Worm (Caenorhabditis elegans) whole organism, L1 larva: ENCODE data around the gene F20D6.12.

Experiments used
- C04F5.9 ChIP-seq: sonication (generic microtip); optimal IDR thresholded peaks from 2 replicates; lab custom pipeline; 2016; ENCODE audit warnings: missing genetic modification characterization, missing compliant biosample characterization
- blmp-1 ChIP-seq: fragments of 150-350 bp; optimal IDR thresholded peaks from 2 replicates; lab custom pipeline; 2014; ENCODE audit warnings: missing biosample characterization, missing genetic modification characterization
- ceh-82 ChIP-seq, 3 experiments: fragments of 150-350 bp in 1 of 3; sonication (generic microtip) in 2 of 3; optimal IDR thresholded peaks; 2 replicates each; lab custom pipeline; 2014 to 2017; ENCODE audit warnings: missing biosample characterization in 3 of 3, missing genetic modification characterization in 3 of 3
- ceh-88 ChIP-seq: fragments of 200-800 bp; sonication (Bioruptor generic); IDR thresholded peaks from 2 replicates; pipeline ENCODE4 v1.3.6; 2022; ENCODE audit warnings: missing genetic modification characterization, missing compliant biosample characterization
- dpl-1 ChIP-seq, 3 experiments: fragments of 150-350 bp in 2 of 3; sonication (generic microtip) in 1 of 3; optimal IDR thresholded peaks; 2 replicates each; lab custom pipeline; 2014 to 2017; ENCODE audit warnings: missing biosample characterization in 3 of 3, missing genetic modification characterization in 3 of 3, missing genetic modification reagents in 3 of 3
- dsc-1 ChIP-seq: sonication (generic microtip); optimal IDR thresholded peaks from 2 replicates; lab custom pipeline; 2016; ENCODE audit warnings: mild to moderate bottlenecking, missing genetic modification characterization, missing compliant biosample characterization
- efl-1 ChIP-seq, 4 experiments: fragments of 150-350 bp; optimal IDR thresholded peaks in 3 of 4; peaks in 1 of 4; 1 replicate in 1 of 4; 2 replicates in 3 of 4; lab custom pipeline; 2014; ENCODE audit warnings: missing biosample characterization in 2 of 4, missing genetic modification characterization in 2 of 4, missing genetic modification reagents in 2 of 4
- efl-3 ChIP-seq: fragments of 200-800 bp; sonication (Bioruptor generic); optimal IDR thresholded peaks from 2 replicates; lab custom pipeline; 2018; ENCODE audit warnings: mild to moderate bottlenecking, missing genetic modification characterization, missing compliant biosample characterization
- elt-2 ChIP-seq: sonication (generic microtip); optimal IDR thresholded peaks from 2 replicates; lab custom pipeline; 2016; ENCODE audit warnings: missing genetic modification characterization, mild to moderate bottlenecking, inconsistent platforms, missing compliant biosample characterization, missing genetic modification reagents
- elt-3 ChIP-seq, 6 experiments: fragments of 150-350 bp in 1 of 6; sonication (generic microtip); optimal IDR thresholded peaks; 2 replicates each; lab custom pipeline; 2017 to 2018; ENCODE audit warnings: missing biosample characterization in 6 of 6, missing genetic modification characterization in 6 of 6, inconsistent platforms in 1 of 6
- fos-1 ChIP-seq: fragments of 150-350 bp; optimal IDR thresholded peaks from 2 replicates; lab custom pipeline; 2014; ENCODE audit warnings: missing biosample characterization, missing genetic modification characterization
- grh-1 ChIP-seq: fragments of 200-800 bp; sonication (Bioruptor generic); IDR thresholded peaks from 2 replicates; pipeline ENCODE4 v1.3.6; 2022; ENCODE audit warnings: missing genetic modification reagents, missing genetic modification characterization, missing compliant biosample characterization
- isw-1 ChIP-seq: fragments of 200-800 bp; sonication (Bioruptor generic); IDR thresholded peaks from 2 replicates; pipeline ENCODE4 v1.3.6; 2022; ENCODE audit warnings: missing genetic modification characterization, missing compliant biosample characterization
- jun-1 ChIP-seq: fragments of 150-350 bp; optimal IDR thresholded peaks from 2 replicates; lab custom pipeline; 2014; ENCODE audit warnings: missing biosample characterization, missing genetic modification reagents, missing genetic modification characterization
- lin-13 ChIP-seq: fragments of 150-350 bp; optimal IDR thresholded peaks from 2 replicates; lab custom pipeline; 2014; ENCODE audit warnings: missing biosample characterization, missing genetic modification reagents, missing genetic modification characterization
- lin-14 ChIP-seq: fragments of 200-800 bp; sonication (Bioruptor generic); optimal IDR thresholded peaks from 2 replicates; lab custom pipeline; 2018; ENCODE audit warnings: mild to moderate bottlenecking, missing genetic modification characterization, moderate library complexity, missing compliant biosample characterization
- lin-39 ChIP-seq: fragments of 150-350 bp; optimal IDR thresholded peaks from 2 replicates; lab custom pipeline; 2014; ENCODE audit warnings: missing biosample characterization, missing genetic modification reagents, missing genetic modification characterization
- lir-3 ChIP-seq: sonication (generic microtip); optimal IDR thresholded peaks from 2 replicates; lab custom pipeline; 2016; ENCODE audit warnings: mild to moderate bottlenecking, missing genetic modification characterization, moderate library complexity, missing compliant biosample characterization; ENCODE audit not compliant: poor library complexity
- lsy-2 ChIP-seq, 2 experiments: fragments of 150-350 bp; optimal IDR thresholded peaks; 2 replicates each; lab custom pipeline; 2014; ENCODE audit warnings: missing biosample characterization in 2 of 2, missing genetic modification characterization in 2 of 2
- mab-9 ChIP-seq: fragments of 200-800 bp; sonication (Bioruptor generic); IDR thresholded peaks from 2 replicates; pipeline ENCODE4 v1.3.6; 2022; ENCODE audit warnings: missing genetic modification reagents, missing genetic modification characterization, missing compliant biosample characterization
- mdl-1 ChIP-seq, 2 experiments: fragments of 150-350 bp; optimal IDR thresholded peaks; 2 replicates each; lab custom pipeline; 2014 to 2017; ENCODE audit warnings: missing biosample characterization in 2 of 2, missing genetic modification characterization in 2 of 2, inconsistent platforms in 1 of 2
- nhr-11 ChIP-seq: fragments of 150-350 bp; optimal IDR thresholded peaks from 2 replicates; lab custom pipeline; 2014; ENCODE audit warnings: missing biosample characterization, missing genetic modification characterization
- nhr-12 ChIP-seq: sonication (generic microtip); optimal IDR thresholded peaks from 2 replicates; lab custom pipeline; 2017; ENCODE audit warnings: missing biosample characterization, missing genetic modification characterization
- nhr-19 ChIP-seq: fragments of 200-800 bp; sonication (Bioruptor generic); conservative IDR thresholded peaks from 2 replicates; pipeline ENCODE4 v1.3.6; 2022; ENCODE audit warnings: missing genetic modification characterization, missing compliant biosample characterization
- nhr-28 ChIP-seq: fragments of 150-350 bp; optimal IDR thresholded peaks from 2 replicates; lab custom pipeline; 2014; ENCODE audit warnings: missing biosample characterization, missing genetic modification characterization
- nhr-47 ChIP-seq: sonication (generic microtip); optimal IDR thresholded peaks from 2 replicates; lab custom pipeline; 2016; ENCODE audit warnings: mild to moderate bottlenecking, missing genetic modification characterization, moderate library complexity, missing compliant biosample characterization
- nhr-71 ChIP-seq: sonication (generic microtip); optimal IDR thresholded peaks from 2 replicates; lab custom pipeline; 2016; ENCODE audit warnings: mild to moderate bottlenecking, missing genetic modification characterization, moderate library complexity, missing compliant biosample characterization
- nhr-76 ChIP-seq: sonication (generic microtip); optimal IDR thresholded peaks from 2 replicates; lab custom pipeline; 2017; ENCODE audit warnings: missing biosample characterization, missing genetic modification characterization
- nhr-84 ChIP-seq: sonication (generic microtip); optimal IDR thresholded peaks from 2 replicates; lab custom pipeline; 2017; ENCODE audit warnings: missing biosample characterization, missing genetic modification characterization
- nhr-90 ChIP-seq: sonication (generic microtip); optimal IDR thresholded peaks from 2 replicates; lab custom pipeline; 2016; ENCODE audit warnings: mild to moderate bottlenecking, missing genetic modification characterization, missing compliant biosample characterization; ENCODE audit not compliant: poor library complexity
- pag-3 ChIP-seq: sonication (generic microtip); optimal IDR thresholded peaks from 2 replicates; lab custom pipeline; 2017; ENCODE audit warnings: missing genetic modification characterization, mild to moderate bottlenecking, missing compliant biosample characterization, antibody characterized with exemption, borderline replicate concordance; ENCODE audit not compliant: insufficient read depth
- pax-3 ChIP-seq: fragments of 200-800 bp; sonication (Bioruptor generic); optimal IDR thresholded peaks from 2 replicates; lab custom pipeline; 2018; ENCODE audit warnings: mild to moderate bottlenecking, missing genetic modification characterization, moderate library complexity, missing compliant biosample characterization
- rnt-1 ChIP-seq: sonication (generic microtip); optimal IDR thresholded peaks from 2 replicates; lab custom pipeline; 2016; ENCODE audit warnings: mild to moderate bottlenecking, missing genetic modification characterization, moderate library complexity, missing compliant biosample characterization
- snu-23 ChIP-seq: sonication (generic microtip); optimal IDR thresholded peaks from 2 replicates; lab custom pipeline; 2016; ENCODE audit warnings: missing genetic modification characterization, missing compliant biosample characterization
- sox-4 ChIP-seq: sonication (generic microtip); optimal IDR thresholded peaks from 2 replicates; lab custom pipeline; 2016; ENCODE audit warnings: missing genetic modification characterization, missing compliant biosample characterization
- sptf-1 ChIP-seq: fragments of 150-350 bp; optimal IDR thresholded peaks from 2 replicates; lab custom pipeline; 2014; ENCODE audit warnings: missing biosample characterization, missing genetic modification characterization
- tbx-2 ChIP-seq: sonication (generic microtip); optimal IDR thresholded peaks from 2 replicates; lab custom pipeline; 2016; ENCODE audit warnings: missing genetic modification characterization, missing compliant biosample characterization
- unc-30 ChIP-seq: sonication (generic microtip); optimal IDR thresholded peaks from 2 replicates; lab custom pipeline; 2017; ENCODE audit warnings: missing biosample characterization, missing genetic modification characterization
- unc-98 ChIP-seq: fragments of 200-800 bp; sonication (Bioruptor generic); IDR thresholded peaks from 2 replicates; pipeline ENCODE4 v1.3.6; 2022; ENCODE audit warnings: missing genetic modification characterization, missing compliant biosample characterization
- zag-1 ChIP-seq: fragments of 150-350 bp; optimal IDR thresholded peaks from 2 replicates; lab custom pipeline; 2014; ENCODE audit warnings: missing biosample characterization, missing genetic modification characterization
- ztf-11 ChIP-seq, 2 experiments: sonication (generic microtip); optimal IDR thresholded peaks; 2 replicates each; lab custom pipeline; 2016 to 2017; ENCODE audit warnings: missing genetic modification characterization in 2 of 2, missing biosample characterization in 1 of 2, missing compliant biosample characterization in 1 of 2
- ztf-4 ChIP-seq: fragments of 150-350 bp; optimal IDR thresholded peaks from 2 replicates; lab custom pipeline; 2014; ENCODE audit warnings: missing biosample characterization, missing genetic modification characterization

Gene F20D6.12

DNA sequence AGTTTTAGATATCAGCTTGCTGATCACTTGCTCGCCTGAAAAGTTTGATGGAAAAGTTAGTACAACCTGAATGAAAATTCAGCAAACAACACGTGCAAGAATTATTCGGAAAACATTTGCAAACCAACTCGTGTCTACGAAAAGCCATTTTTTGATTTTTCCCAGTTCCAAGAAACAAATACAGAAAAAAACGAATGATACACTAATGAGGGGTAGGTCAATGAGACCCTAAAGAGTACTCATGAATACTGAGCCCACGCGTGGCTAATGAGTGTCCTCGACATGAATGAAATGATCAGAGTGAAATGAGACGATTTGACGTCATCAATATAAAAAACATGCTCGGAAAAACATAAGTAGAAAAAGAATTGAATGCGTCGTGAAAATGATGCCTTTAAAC lies 22.1 kb upstream of the F20D6.12 start (continued):
- TF ChIP-seq nhr-71, result peak; percentile 82
- no peak for TF ChIP-seq grh-1 (GFP tag; lab: Robert Waterston, UW)
- TF ChIP-seq nhr-11 (tag; lab: Kevin White, UChicago), result peak; percentile 17
- no peak for TF ChIP-seq ceh-82 (tag; optimal IDR thresholded peaks at IDR 0.05; lab: Kevin White, UChicago)
- TF ChIP-seq sox-4, result peak; percentile 90
- peak; percentile 92 for TF ChIP-seq dsc-1 (tag; lab: Kevin White, UChicago)
- TF ChIP-seq lsy-2 (tag; optimal IDR thresholded peaks at IDR 0.05; lab: Kevin White, UChicago), result peak; percentile 11 to 32
- TF ChIP-seq snu-23 (GFP tag; lab: Kevin White, UChicago), result no peak
- no peak for TF ChIP-seq nhr-12 (tag; lab: Kevin White, UChicago)
- TF ChIP-seq pax-3, result peak; percentile 31
- TF ChIP-seq nhr-47, result peak; percentile 78
- peak; percentile 78 for TF ChIP-seq lin-14 (GFP tag; lab: Kevin White, UChicago)

DNA sequence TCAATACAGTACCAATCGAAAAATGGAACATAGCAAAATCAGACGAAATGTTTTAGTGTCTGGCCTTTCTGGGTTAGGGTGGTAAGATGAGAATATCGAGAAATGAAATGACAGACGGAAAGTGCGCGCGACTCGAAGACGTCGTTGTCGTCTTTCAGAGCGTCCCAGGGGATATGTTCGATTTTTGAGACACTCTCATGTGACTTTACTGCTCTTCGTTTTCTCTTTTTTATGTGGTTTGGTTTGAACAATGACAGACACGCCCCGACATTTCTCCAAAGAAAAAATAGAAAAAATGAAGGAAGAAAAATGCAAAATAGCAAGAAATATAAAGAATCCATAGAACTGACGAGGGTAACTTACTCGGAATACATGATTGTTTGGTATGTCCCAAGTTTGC lies 20.6 kb upstream of the F20D6.12 start:
- TF ChIP-seq efl-3 (GFP tag; lab: Kevin White, UChicago) (no peak), lin-14 (GFP tag; lab: Kevin White, UChicago) (peak; percentile 42)

DNA sequence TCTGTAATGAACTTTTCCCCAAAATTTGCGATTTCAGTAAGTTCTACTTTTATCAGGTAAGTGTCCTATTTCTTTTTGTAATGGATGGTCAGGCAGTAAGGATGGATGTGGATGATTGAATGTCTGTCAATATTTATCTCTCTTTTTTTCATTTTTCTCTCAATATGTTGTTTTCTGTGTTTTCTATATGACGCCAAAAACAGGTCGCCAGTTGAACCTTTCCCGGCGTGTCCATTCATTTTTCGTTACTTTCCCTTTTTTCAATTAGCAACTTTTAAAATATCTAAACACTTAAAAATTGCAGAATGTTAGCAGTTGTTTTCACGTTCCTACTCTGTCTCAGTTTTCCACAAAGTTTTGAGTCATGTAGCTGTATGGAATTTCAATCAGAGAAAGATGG lies 17.0 kb upstream of the F20D6.12 start, which contains the start of gene timp-1:
TSS of gene timp-1 (plus strand) at position 305 of the 400 bp plus-strand sequence.
- peak in 1 of 6 experiments; percentile 47 for TF ChIP-seq elt-3 (tag; optimal IDR thresholded peaks at IDR 0.05; lab: Kevin White, UChicago)
- no peak for TF ChIP-seq unc-98 (GFP tag; lab: Robert Waterston, UW)
- peak; percentile 93 for TF ChIP-seq blmp-1 (tag; lab: Kevin White, UChicago)

DNA sequence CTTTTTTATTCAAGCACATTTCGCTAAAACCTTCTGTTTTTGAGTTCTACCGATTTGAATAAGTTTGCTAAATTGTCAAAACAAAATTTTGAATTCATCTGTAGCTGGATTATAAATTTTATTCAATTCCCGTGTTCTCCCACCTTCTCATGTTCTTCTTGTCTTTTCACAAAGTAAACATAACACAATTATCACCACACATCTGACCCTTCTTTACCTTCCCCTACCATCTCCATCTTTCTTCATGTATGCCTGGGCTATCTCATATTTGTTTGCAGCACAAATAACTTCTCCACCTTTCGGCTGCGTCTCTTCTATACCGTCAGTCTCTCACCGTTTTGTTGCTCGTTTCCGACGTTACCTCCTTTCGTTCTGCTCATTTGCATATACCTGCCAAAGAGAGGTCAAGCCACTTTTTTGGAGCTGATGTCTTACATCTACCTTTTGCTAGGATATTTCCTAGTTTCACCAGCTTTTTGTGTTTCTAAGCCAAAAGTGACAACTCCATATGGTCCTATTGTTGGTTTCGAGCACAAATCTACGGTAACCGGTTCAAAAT lies 13.2 kb upstream of the F20D6.12 start, which contains the start of gene cest-17:
TSS of gene cest-17 (plus strand) at position 248 of the 559 bp plus-strand sequence.
- TF ChIP-seq efl-1 (optimal IDR thresholded peaks at IDR 0.05; lab: Kevin White, UChicago) (no peak), efl-1 (GFP tag; optimal IDR thresholded peaks at IDR 0.05 in 1 of 2; lab: Kevin White, UChicago) (peak in 1 of 2 experiments; percentile 53), unc-30 (tag; lab: Kevin White, UChicago) (no peak)

DNA sequence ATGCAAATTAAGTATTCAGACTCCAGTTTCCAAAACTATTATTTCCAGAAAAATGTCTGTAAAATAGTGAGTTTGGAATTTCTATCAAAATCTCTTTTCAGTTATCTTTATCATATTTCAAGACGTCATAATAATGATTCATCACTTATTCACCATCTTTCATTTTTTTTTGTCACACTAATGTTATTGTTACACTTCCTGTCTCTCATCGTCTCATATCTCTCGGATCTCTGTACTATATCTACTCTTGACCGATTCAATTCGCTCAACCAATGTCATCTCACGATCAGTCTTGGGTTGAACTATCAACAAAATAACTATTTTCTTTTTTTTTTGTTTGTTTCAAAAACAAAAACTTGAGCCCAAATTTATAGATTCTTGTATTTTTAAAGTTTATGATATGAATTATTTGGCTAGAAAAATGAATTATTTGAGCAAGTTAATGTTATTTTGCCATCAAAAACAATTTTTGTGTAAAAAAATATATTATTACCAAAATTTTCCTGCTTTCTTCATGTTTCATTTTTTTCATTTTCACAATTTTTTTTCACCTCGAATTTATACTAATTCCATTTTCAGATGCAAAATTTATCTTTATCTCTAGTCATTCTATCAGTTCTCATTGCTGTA lies 11.4 kb upstream of the F20D6.12 start, which contains the start of gene cri-2:
TSS of gene cri-2 (plus strand) at position 580 of the 630 bp plus-strand sequence.
- no peak for TF ChIP-seq tbx-2 (tag; lab: Kevin White, UChicago)
- TF ChIP-seq mab-9 (GFP tag; lab: Robert Waterston, UW), result no peak
- peak; percentile 6 for TF ChIP-seq lir-3 (tag; lab: Kevin White, UChicago)
- no peak for TF ChIP-seq ztf-11 (tag; optimal IDR thresholded peaks at IDR 0.05; lab: Kevin White, UChicago)
- no peak for TF ChIP-seq dpl-1 (GFP tag; optimal IDR thresholded peaks at IDR 0.05; lab: Kevin White, UChicago)
- no peak for TF ChIP-seq sptf-1 (tag; lab: Kevin White, UChicago)
- TF ChIP-seq rnt-1 (tag; lab: Kevin White, UChicago), result peak; percentile 33
- TF ChIP-seq nhr-19 (GFP tag; lab: Robert Waterston, UW), result no peak
- peak; percentile 26 for TF ChIP-seq blmp-1 (tag; lab: Kevin White, UChicago)
- no peak for TF ChIP-seq mdl-1 (tag; optimal IDR thresholded peaks at IDR 0.05; lab: Kevin White, UChicago)
- TF ChIP-seq nhr-84, result no peak
- peak; percentile 68 for TF ChIP-seq lin-14 (GFP tag; lab: Kevin White, UChicago)
- TF ChIP-seq ceh-88 (GFP tag; lab: Robert Waterston, UW), result no peak
- no peak for TF ChIP-seq nhr-76
- peak; percentile 36 for TF ChIP-seq nhr-71
- no peak for TF ChIP-seq zag-1 (tag; lab: Kevin White, UChicago)
- no peak for TF ChIP-seq fos-1 (tag; lab: Kevin White, UChicago)
- TF ChIP-seq C04F5.9 (tag; lab: Kevin White, UChicago), result no peak
- no peak for TF ChIP-seq elt-2
- TF ChIP-seq nhr-90, result no peak
- TF ChIP-seq nhr-28 (tag; lab: Kevin White, UChicago), result no peak
- no peak for TF ChIP-seq jun-1 (tag; lab: Kevin White, UChicago)
- TF ChIP-seq snu-23 (GFP tag; lab: Kevin White, UChicago), result peak; percentile 23
- no peak for TF ChIP-seq isw-1
- TF ChIP-seq lin-39, result no peak
- no peak for TF ChIP-seq ztf-4
- TF ChIP-seq pag-3 (tag; lab: Kevin White, UChicago), result no peak
- no peak for TF ChIP-seq lin-13 (GFP tag; lab: Kevin White, UChicago)
